Fruit fly (Drosophila melanogaster) whole organism, embryonic: ENCODE measurements around the gene CSN3.

Experiments
- Adf1 ChIP-seq: fragments of 200-800 bp; sonication (Bioruptor generic); IDR thresholded peaks from 2 replicates; pipeline ENCODE4 v1.3.6; 2022; ENCODE audit warnings: missing biosample characterization, missing genetic modification characterization
- Aef1 ChIP-seq: fragments of 200-800 bp; sonication (Bioruptor generic); IDR thresholded peaks from 3 replicates; pipeline ENCODE4 v1.3.6; 2022; ENCODE audit warnings: missing biosample characterization, missing genetic modification characterization
- Atf-2 ChIP-seq: fragments of 200-800 bp; sonication (Bioruptor generic); optimal IDR thresholded peaks from 2 replicates; lab custom pipeline; 2016; ENCODE audit warnings: missing biosample characterization, missing genetic modification characterization
- B-H2 ChIP-seq: fragments of 200-800 bp; sonication (Bioruptor generic); optimal IDR thresholded peaks from 2 replicates; lab custom pipeline; 2018; ENCODE audit warnings: missing biosample characterization, mild to moderate bottlenecking, missing genetic modification characterization
- C15 ChIP-seq: fragments of 200-800 bp; sonication (Bioruptor generic); IDR thresholded peaks from 3 replicates; pipeline ENCODE4 v1.3.6; 2022; ENCODE audit warnings: missing biosample characterization, missing genetic modification characterization
- CG12104 ChIP-seq: fragments of 200-800 bp; sonication (Bioruptor generic); optimal IDR thresholded peaks from 3 replicates; lab custom pipeline; 2016; ENCODE audit warnings: missing biosample characterization, missing genetic modification characterization
- CG12942 ChIP-seq: fragments of 200-800 bp; sonication (Bioruptor generic); optimal IDR thresholded peaks from 3 replicates; lab custom pipeline; 2016; ENCODE audit warnings: missing biosample characterization, missing genetic modification characterization
- CG13424 ChIP-seq: fragments of 200-800 bp; sonication (Bioruptor generic); optimal IDR thresholded peaks from 2 replicates; lab custom pipeline; 2019; ENCODE audit warnings: missing biosample characterization, mild to moderate bottlenecking, missing genetic modification characterization, moderate library complexity
- CG14710 ChIP-seq: fragments of 200-800 bp; sonication (Bioruptor generic); optimal IDR thresholded peaks from 3 replicates; lab custom pipeline; 2019; ENCODE audit warnings: missing biosample characterization, mild to moderate bottlenecking, missing genetic modification characterization, moderate library complexity
- CG14860 ChIP-seq: fragments of 200-800 bp; sonication (Bioruptor generic); IDR thresholded peaks from 3 replicates; pipeline ENCODE4 v1.3.6; 2022; ENCODE audit warnings: missing biosample characterization, missing genetic modification characterization; ENCODE audit not compliant: partially characterized antibody
- CG18764 ChIP-seq: fragments of 200-800 bp; sonication (Bioruptor generic); optimal IDR thresholded peaks from 3 replicates; lab custom pipeline; 2016; ENCODE audit warnings: missing biosample characterization, missing genetic modification characterization
- CG2120 ChIP-seq: fragments of 200-800 bp; sonication (Bioruptor generic); optimal IDR thresholded peaks from 3 replicates; lab custom pipeline; 2016; ENCODE audit warnings: missing biosample characterization, missing genetic modification characterization
- CG2712 ChIP-seq: fragments of 200-800 bp; optimal IDR thresholded peaks from 3 replicates; lab custom pipeline; 2019; ENCODE audit warnings: missing biosample characterization, mild to moderate bottlenecking, missing genetic modification characterization, moderate library complexity
- CG4404 ChIP-seq: fragments of 200-800 bp; sonication (Bioruptor generic); IDR thresholded peaks from 2 replicates; pipeline ENCODE4 v1.3.6; 2022; ENCODE audit warnings: missing biosample characterization, missing genetic modification characterization
- CG4707 ChIP-seq: fragments of 200-800 bp; sonication (Bioruptor generic); optimal IDR thresholded peaks from 2 replicates; lab custom pipeline; 2018; ENCODE audit warnings: missing biosample characterization, mild to moderate bottlenecking, missing genetic modification characterization, moderate library complexity
- CG6689 ChIP-seq: fragments of 200-800 bp; sonication (Bioruptor generic); IDR thresholded peaks from 2 replicates; pipeline ENCODE4 v1.3.6; 2022; ENCODE audit warnings: missing biosample characterization, missing genetic modification characterization
- CG7745 ChIP-seq: fragments of 200-800 bp; sonication (Bioruptor generic); optimal IDR thresholded peaks from 2 replicates; lab custom pipeline; 2018; ENCODE audit warnings: missing biosample characterization, mild to moderate bottlenecking, missing genetic modification characterization, moderate library complexity
- CG7786 ChIP-seq: fragments of 200-800 bp; sonication (Bioruptor generic); optimal IDR thresholded peaks from 2 replicates; lab custom pipeline; 2016; ENCODE audit warnings: missing biosample characterization, missing genetic modification characterization
- CG8281 ChIP-seq: fragments of 200-800 bp; sonication (Bioruptor generic); optimal IDR thresholded peaks from 2 replicates; lab custom pipeline; 2018; ENCODE audit warnings: missing biosample characterization, mild to moderate bottlenecking, missing genetic modification characterization, moderate library complexity
- Doc3 ChIP-seq: fragments of 200-800 bp; sonication (Bioruptor generic); IDR thresholded peaks from 3 replicates; pipeline ENCODE4 v1.3.6; 2022; ENCODE audit warnings: missing biosample characterization, missing genetic modification characterization; ENCODE audit not compliant: partially characterized antibody
- E2f2 ChIP-seq: fragments of 200-800 bp; sonication (Bioruptor generic); IDR thresholded peaks from 2 replicates; pipeline ENCODE4 v1.3.6; 2022; ENCODE audit warnings: missing biosample characterization, missing genetic modification characterization
- Ets97D ChIP-seq: fragments of 200-800 bp; sonication (Bioruptor generic); optimal IDR thresholded peaks from 3 replicates; lab custom pipeline; 2016; ENCODE audit warnings: missing biosample characterization, missing genetic modification characterization
- Fer1 ChIP-seq: fragments of 200-800 bp; sonication (Bioruptor generic); optimal IDR thresholded peaks from 2 replicates; lab custom pipeline; 2017; ENCODE audit warnings: missing biosample characterization, mild to moderate bottlenecking, missing genetic modification characterization
- Hsf ChIP-seq: fragments of 200-800 bp; sonication (Bioruptor generic); optimal IDR thresholded peaks from 3 replicates; lab custom pipeline; 2016; ENCODE audit warnings: missing biosample characterization, missing genetic modification characterization
- Mad ChIP-seq: fragments of 200-800 bp; sonication (Bioruptor generic); optimal IDR thresholded peaks from 2 replicates; lab custom pipeline; 2016; ENCODE audit warnings: missing biosample characterization, missing genetic modification characterization
- Myb ChIP-seq: fragments of 200-800 bp; sonication (Bioruptor generic); optimal IDR thresholded peaks from 2 replicates; lab custom pipeline; 2016; ENCODE audit warnings: missing biosample characterization, missing genetic modification characterization
- Nf-YA ChIP-seq: fragments of 200-800 bp; sonication (Bioruptor generic); IDR thresholded peaks from 2 replicates; pipeline ENCODE4 v1.3.6; 2022; ENCODE audit warnings: missing biosample characterization, missing genetic modification characterization
- NfI ChIP-seq: fragments of 200-800 bp; sonication (Bioruptor generic); optimal IDR thresholded peaks from 3 replicates; lab custom pipeline; 2018; ENCODE audit warnings: missing biosample characterization, mild to moderate bottlenecking, missing genetic modification characterization, moderate library complexity
- Oaz ChIP-seq: fragments of 200-800 bp; sonication (Bioruptor generic); IDR thresholded peaks from 2 replicates; pipeline ENCODE4 v1.3.6; 2022; ENCODE audit warnings: missing biosample characterization, missing genetic modification characterization
- Oli ChIP-seq: fragments of 200-800 bp; sonication (Bioruptor generic); optimal IDR thresholded peaks from 2 replicates; lab custom pipeline; 2018; ENCODE audit warnings: missing biosample characterization, mild to moderate bottlenecking, missing genetic modification characterization, moderate library complexity
- Sox102F ChIP-seq: fragments of 200-800 bp; sonication (Bioruptor generic); optimal IDR thresholded peaks from 2 replicates; lab custom pipeline; 2018; ENCODE audit warnings: missing biosample characterization, mild to moderate bottlenecking, missing genetic modification characterization, moderate library complexity
- Xrp1 ChIP-seq: fragments of 200-800 bp; sonication (Bioruptor generic); IDR thresholded peaks from 2 replicates; pipeline ENCODE4 v1.3.6; 2022; ENCODE audit warnings: missing biosample characterization, missing genetic modification characterization
- ap ChIP-seq: fragments of 200-800 bp; sonication (Bioruptor generic); IDR thresholded peaks from 2 replicates; pipeline ENCODE4 v1.3.6; 2022; ENCODE audit warnings: missing biosample characterization, missing genetic modification characterization
- bigmax ChIP-seq: fragments of 200-800 bp; sonication (Bioruptor generic); optimal IDR thresholded peaks from 2 replicates; lab custom pipeline; 2018; ENCODE audit warnings: missing biosample characterization, mild to moderate bottlenecking, missing genetic modification characterization
- bsh ChIP-seq, 2 experiments: fragments of 200-800 bp; sonication (Bioruptor generic); optimal IDR thresholded peaks; 2 replicates each; lab custom pipeline; 2017 to 2018; ENCODE audit warnings: mild to moderate bottlenecking in 2 of 2, missing biosample characterization in 2 of 2, missing genetic modification characterization in 2 of 2, moderate library complexity in 1 of 2
- cwo ChIP-seq: fragments of 200-800 bp; sonication (Bioruptor generic); optimal IDR thresholded peaks from 3 replicates; lab custom pipeline; 2017; ENCODE audit warnings: missing biosample characterization, missing genetic modification characterization, mild to moderate bottlenecking, moderate library complexity, missing genetic modification reagents
- ewg ChIP-seq: fragments of 200-800 bp; sonication (Bioruptor generic); optimal IDR thresholded peaks from 3 replicates; lab custom pipeline; 2017; ENCODE audit warnings: mild to moderate bottlenecking, missing biosample characterization, missing genetic modification reagents, missing genetic modification characterization
- fd3F ChIP-seq: fragments of 200-800 bp; sonication (Bioruptor generic); optimal IDR thresholded peaks from 2 replicates; lab custom pipeline; 2018; ENCODE audit warnings: missing biosample characterization, mild to moderate bottlenecking, missing genetic modification characterization, moderate library complexity
- grn ChIP-seq: fragments of 200-800 bp; sonication (Bioruptor generic); optimal IDR thresholded peaks from 3 replicates; lab custom pipeline; 2017; ENCODE audit warnings: missing biosample characterization, missing genetic modification characterization
- insv ChIP-seq, 2 experiments: fragments of 200-800 bp; sonication (Bioruptor generic); optimal IDR thresholded peaks; 3 replicates each; lab custom pipeline; 2016 to 2018; ENCODE audit warnings: missing biosample characterization in 2 of 2, missing genetic modification characterization in 2 of 2
- lilli ChIP-seq: fragments of 200-800 bp; sonication (Bioruptor generic); optimal IDR thresholded peaks from 3 replicates; lab custom pipeline; 2016; ENCODE audit warnings: missing biosample characterization, missing genetic modification characterization
- oc ChIP-seq: fragments of 200-800 bp; sonication (Bioruptor generic); optimal IDR thresholded peaks from 2 replicates; lab custom pipeline; 2018; ENCODE audit warnings: missing biosample characterization, mild to moderate bottlenecking, missing genetic modification characterization, moderate library complexity
- pb ChIP-seq: fragments of 200-800 bp; sonication (Bioruptor generic); optimal IDR thresholded peaks from 3 replicates; lab custom pipeline; 2016; ENCODE audit warnings: missing biosample characterization, missing genetic modification characterization
- psq ChIP-seq: fragments of 200-800 bp; sonication (Bioruptor generic); optimal IDR thresholded peaks from 2 replicates; lab custom pipeline; 2017; ENCODE audit warnings: missing biosample characterization, missing genetic modification characterization
- shn ChIP-seq: fragments of 200-800 bp; sonication (Bioruptor generic); optimal IDR thresholded peaks from 3 replicates; lab custom pipeline; 2016; ENCODE audit warnings: missing biosample characterization, missing genetic modification characterization
- sim ChIP-seq: fragments of 200-800 bp; sonication (Bioruptor generic); IDR thresholded peaks from 2 replicates; pipeline ENCODE4 v1.3.6; 2022; ENCODE audit warnings: missing biosample characterization, missing genetic modification characterization
- sug ChIP-seq: fragments of 200-800 bp; optimal IDR thresholded peaks from 2 replicates; lab custom pipeline; 2019; ENCODE audit warnings: missing biosample characterization, mild to moderate bottlenecking, missing genetic modification characterization, moderate library complexity
- tll ChIP-seq, 2 experiments: fragments of 200-800 bp in 1 of 2; fragments of >200 bp in 1 of 2; sonication (Bioruptor generic) in 1 of 2; optimal IDR thresholded peaks; 2 replicates each; lab custom pipeline; 2017 to 2019; ENCODE audit warnings: missing biosample characterization in 2 of 2, missing genetic modification characterization in 2 of 2, mild to moderate bottlenecking in 1 of 2, moderate library complexity in 1 of 2
- zf30C ChIP-seq: fragments of 200-800 bp; sonication (Bioruptor generic); optimal IDR thresholded peaks from 3 replicates; lab custom pipeline; 2018; ENCODE audit warnings: missing biosample characterization, mild to moderate bottlenecking, missing genetic modification characterization

CSN3 gene

dm6 chr3L:20826950-20827910 lies 14.1 kb downstream of the CSN3 start (continued):
- TF ChIP-seq pb (no peak), B-H2 (GFP tag; lab: Kevin White, UChicago) (peak; percentile 7), Aef1 (GFP tag; lab: Robert Waterston, UW) (no peak; the same call in 2 of the 3 replicates), shn (GFP tag; lab: Kevin White, UChicago) (no peak), psq (no peak), sim (no peak), Fer1 (GFP tag; lab: Kevin White, UChicago) (no peak), CG4707 (no peak), sug (tag; lab: Kevin White, UChicago) (no peak), ewg (no peak), Oaz (no peak), CG12104 (peak; percentile 10), oc (tag; lab: Kevin White, UChicago) (no peak), CG2120 (peak; percentile 65), Doc3 (no peak), CG14710 (tag; lab: Kevin White, UChicago) (no peak), Hsf (GFP tag; lab: Kevin White, UChicago) (peak; percentile 15), CG6689 (GFP tag; lab: Robert Waterston, UW) (0 out of 2 replicates have a peak, but pooled peaks have one; percentile 15), ap (GFP tag; lab: Robert Waterston, UW) (no peak), CG7786 (GFP tag; lab: Kevin White, UChicago) (no peak), CG7745 (tag; lab: Kevin White, UChicago) (no peak), CG13424 (no peak), Adf1 (GFP tag; lab: Robert Waterston, UW) (no peak), CG14860 (GFP tag; lab: Robert Waterston, UW) (no peak), grn (no peak), zf30C (GFP tag; lab: Kevin White, UChicago) (no peak), bigmax (GFP tag; lab: Kevin White, UChicago) (no peak), Nf-YA (no peak), Sox102F (peak; percentile 26), Atf-2 (GFP tag; lab: Kevin White, UChicago) (no peak), E2f2 (no peak), Oli (tag; lab: Kevin White, UChicago) (peak; percentile 12), CG4404 (no peak), fd3F (GFP tag; lab: Kevin White, UChicago) (peak; percentile 0), C15 (0 out of 3 replicates have a peak, but pooled peaks have one; percentile 43), bsh (GFP tag; optimal IDR thresholded peaks at IDR 0.05; lab: Kevin White, UChicago) (no peak), CG8281 (no peak), Myb (no peak), cwo (peak; percentile 19), tll (GFP tag; optimal IDR thresholded peaks at IDR 0.05; lab: Kevin White, UChicago) (no peak), Ets97D (GFP tag; lab: Kevin White, UChicago) (no peak), CG2712 (tag; lab: Kevin White, UChicago) (no peak), Xrp1 (GFP tag; lab: Robert Waterston, UW) (no peak), NfI (GFP tag; lab: Kevin White, UChicago) (no peak), CG12942 (GFP tag; lab: Kevin White, UChicago) (no peak), Mad (GFP tag; lab: Kevin White, UChicago) (no peak), CG18764 (GFP tag; lab: Kevin White, UChicago) (no peak), insv (GFP tag; optimal IDR thresholded peaks at IDR 0.05; lab: Kevin White, UChicago) (no peak), lilli (GFP tag; lab: Kevin White, UChicago) (peak; percentile 51)
